Fruit fly (Drosophila melanogaster) whole organism, larva: ENCODE data around the gene CG12239.

ENCODE experiments used
- noc ChIP-seq: fragments of 200-800 bp; sonication (Bioruptor generic); optimal IDR thresholded peaks from 3 replicates; lab custom pipeline; 2019; ENCODE audit warnings: missing biosample characterization, mild to moderate bottlenecking, missing genetic modification characterization, moderate library complexity

CG12239 gene

dm6 chrX:5819972-5820371, 28.0 kb downstream of the CG12239 start:
- TF ChIP-seq noc (tag; lab: Kevin White, UChicago), result no peak

- no peak for TF ChIP-seq noc (tag; lab: Kevin White, UChicago)
These were observed 47.8 kb downstream of the CG12239 start for dm6 chrX:5839737-5840136.
